Fruit fly (Drosophila melanogaster): ENCODE measurements around the gene sdk.

DNA sequence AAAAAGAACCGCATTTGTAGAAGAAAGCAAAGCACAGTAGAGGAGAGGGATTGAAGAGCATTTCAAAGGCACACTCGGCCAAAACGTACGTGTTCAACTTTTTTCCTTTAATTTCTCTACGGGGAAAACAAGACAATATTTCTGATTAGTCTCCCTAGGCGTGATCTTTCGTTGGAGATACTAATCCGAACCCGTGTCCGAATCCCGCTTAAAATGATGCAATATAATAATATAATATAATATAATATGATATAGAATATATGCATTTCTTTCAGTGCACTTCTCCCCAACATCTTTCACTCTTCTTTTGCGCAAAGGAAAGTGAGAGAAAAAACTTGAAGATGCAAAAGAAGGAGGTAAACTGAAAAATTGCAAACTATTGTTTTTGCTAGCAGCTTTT lies 37.9 kb downstream of the sdk start:
- no peak for TF ChIP-seq CG12768 (GFP tag; optimal IDR thresholded peaks at IDR 0.05)
- TF ChIP-seq CG7045 (GFP tag; optimal IDR thresholded peaks at IDR 0.05), result no peak
- no peak for TF ChIP-seq CG33017 (tag; optimal IDR thresholded peaks at IDR 0.05)
- no peak for TF ChIP-seq Hr96 (GFP tag; optimal IDR thresholded peaks at IDR 0.05)
- TF ChIP-seq cic (GFP tag; optimal IDR thresholded peaks at IDR 0.05), result no peak
- no peak for TF ChIP-seq CG5204 (GFP tag; optimal IDR thresholded peaks at IDR 0.05)
- no peak for TF ChIP-seq Clk (GFP tag; optimal IDR thresholded peaks at IDR 0.05)
- no peak for TF ChIP-seq Mnt (GFP tag; optimal IDR thresholded peaks at IDR 0.05)
- no peak for TF ChIP-seq CG1620 (GFP tag; optimal IDR thresholded peaks at IDR 0.05)
- no peak for TF ChIP-seq CG7101 (tag; optimal IDR thresholded peaks at IDR 0.05)
- no peak for TF ChIP-seq cnc (optimal IDR thresholded peaks at IDR 0.05)
- no peak for TF ChIP-seq Crg-1 (GFP tag; optimal IDR thresholded peaks at IDR 0.05)
- TF ChIP-seq kay (GFP tag; ENCODE audit: borderline replicate concordance), result no peak

All from whole organism, adult.